Fruit fly (Drosophila melanogaster) S2 (cell line): ENCODE measurements around the gene Itpr.

ENCODE experiments used
- CG8478 ChIP-seq: fragments of >200 bp; optimal IDR thresholded peaks from 2 replicates; lab custom pipeline; 2018
- CTCF ChIP-seq, 2 experiments: fragments of >200 bp; optimal IDR thresholded peaks; 2 replicates each; lab custom pipeline; 2018

dm6 chr3R:5587863-5588519 is 71.1 kb downstream of the Itpr start, which contains the start of gene CG2926:
- TF ChIP-seq CTCF (optimal IDR thresholded peaks at IDR 0.05; lab: Kevin White, UChicago) (peak in 1 of 2 experiments; percentile 20), CG8478 (lab: Kevin White, UChicago) (no peak)
